Worm (Caenorhabditis elegans) whole organism, young adult: Measurements from ENCODE around the gene Y57G11C.22.

Experiments
- B0261.1 ChIP-seq: sonication (generic microtip); optimal IDR thresholded peaks from 2 replicates; lab custom pipeline; 2016; ENCODE audit warnings: mild to moderate bottlenecking, missing genetic modification characterization, moderate library complexity, missing compliant biosample characterization
- B0336.3 ChIP-seq: fragments of 200-800 bp; sonication (Bioruptor generic); IDR thresholded peaks from 2 replicates; pipeline ENCODE4 v1.3.6; 2022; ENCODE audit warnings: missing genetic modification characterization, missing compliant biosample characterization
- F22D6.2 ChIP-seq: sonication (generic microtip); optimal IDR thresholded peaks from 2 replicates; lab custom pipeline; 2016; ENCODE audit warnings: mild to moderate bottlenecking, missing genetic modification characterization, missing compliant biosample characterization
- F49E8.2 ChIP-seq: sonication (generic microtip); optimal IDR thresholded peaks from 3 replicates; lab custom pipeline; 2017; ENCODE audit warnings: missing genetic modification characterization, mild to moderate bottlenecking, missing compliant biosample characterization, antibody characterized with exemption, moderate library complexity; ENCODE audit not compliant: insufficient read depth
- T07F8.4 ChIP-seq: sonication (generic microtip); optimal IDR thresholded peaks from 2 replicates; lab custom pipeline; 2016; ENCODE audit warnings: mild to moderate bottlenecking, missing genetic modification characterization, moderate library complexity, missing compliant biosample characterization
- Y53G8AR.9 ChIP-seq: fragments of 200-800 bp; sonication (Bioruptor generic); conservative IDR thresholded peaks from 2 replicates; pipeline ENCODE4 v1.3.6; 2022; ENCODE audit warnings: missing genetic modification reagents, missing genetic modification characterization, missing compliant biosample characterization
- atf-7 ChIP-seq: sonication (generic microtip); optimal IDR thresholded peaks from 2 replicates; lab custom pipeline; 2017; ENCODE audit warnings: mild to moderate bottlenecking, missing genetic modification characterization, missing compliant biosample characterization
- attf-3 ChIP-seq: fragments of 200-800 bp; sonication (Bioruptor generic); conservative IDR thresholded peaks from 2 replicates; pipeline ENCODE4 v1.3.6; 2022; ENCODE audit warnings: missing genetic modification reagents, missing genetic modification characterization, missing compliant biosample characterization
- attf-5 ChIP-seq: fragments of 200-800 bp; sonication (Bioruptor generic); optimal IDR thresholded peaks from 2 replicates; lab custom pipeline; 2018; ENCODE audit warnings: mild to moderate bottlenecking, missing genetic modification characterization, missing compliant biosample characterization
- attf-6 ChIP-seq: fragments of 200-800 bp; sonication (Bioruptor generic); IDR thresholded peaks from 2 replicates; pipeline ENCODE4 v1.3.6; 2022; ENCODE audit warnings: missing genetic modification reagents, missing genetic modification characterization, missing compliant biosample characterization
- cebp-1 ChIP-seq, 2 experiments: fragments of 200-800 bp in 1 of 2; sonication (Bioruptor generic) in 1 of 2; sonication (generic microtip) in 1 of 2; IDR thresholded peaks in 1 of 2; optimal IDR thresholded peaks in 1 of 2; 2 replicates each; pipeline versions ENCODE4 v1.3.6 to Lab custom; 2017 to 2022; ENCODE audit warnings: missing compliant biosample characterization in 2 of 2, missing genetic modification characterization in 2 of 2, mild to moderate bottlenecking in 1 of 2, missing genetic modification reagents in 1 of 2, moderate library complexity in 1 of 2
- ceh-91 ChIP-seq: fragments of 200-800 bp; sonication (Bioruptor generic); IDR thresholded peaks from 2 replicates; pipeline ENCODE4 v1.3.6; 2022; ENCODE audit warnings: missing genetic modification reagents, missing genetic modification characterization, missing compliant biosample characterization
- die-1 ChIP-seq: sonication (generic microtip); optimal IDR thresholded peaks from 2 replicates; lab custom pipeline; 2016; ENCODE audit warnings: missing genotype, mild to moderate bottlenecking, missing genetic modification characterization, missing compliant biosample characterization
- hmg-1.2 ChIP-seq: fragments of 200-800 bp; sonication (Bioruptor generic); IDR thresholded peaks from 2 replicates; pipeline ENCODE4 v1.3.6; 2022; ENCODE audit warnings: missing genetic modification reagents, missing genetic modification characterization, missing compliant biosample characterization
- hrde-1 ChIP-seq: sonication (generic microtip); optimal IDR thresholded peaks from 2 replicates; lab custom pipeline; 2016; ENCODE audit warnings: missing genetic modification characterization, mild to moderate bottlenecking, missing compliant biosample characterization, moderate library complexity, missing genotype, missing genetic modification reagents, borderline replicate concordance
- let-607 ChIP-seq, 2 experiments: fragments of 200-800 bp in 1 of 2; sonication (Bioruptor generic) in 1 of 2; sonication (generic microtip) in 1 of 2; optimal IDR thresholded peaks; 2 replicates each; lab custom pipeline; 2016 to 2018; ENCODE audit warnings: mild to moderate bottlenecking in 2 of 2, missing compliant biosample characterization in 2 of 2, missing genetic modification characterization in 2 of 2, moderate library complexity in 2 of 2, missing genotype in 1 of 2
- lin-40 ChIP-seq: sonication (generic microtip); optimal IDR thresholded peaks from 2 replicates; lab custom pipeline; 2016; ENCODE audit warnings: missing genetic modification characterization, mild to moderate bottlenecking, missing compliant biosample characterization, missing genotype, missing genetic modification reagents
- mes-4 ChIP-seq: sonication (generic microtip); optimal IDR thresholded peaks from 2 replicates; lab custom pipeline; 2016; ENCODE audit warnings: missing genotype, missing genetic modification characterization, missing compliant biosample characterization
- mxl-1 ChIP-seq: sonication (generic microtip); optimal IDR thresholded peaks from 2 replicates; lab custom pipeline; 2016; ENCODE audit warnings: missing genetic modification characterization, missing compliant biosample characterization
- nfyb-1 ChIP-seq: fragments of 200-800 bp; sonication (Bioruptor generic); IDR thresholded peaks from 2 replicates; pipeline ENCODE4 v1.3.6; 2022; ENCODE audit warnings: missing genetic modification reagents, missing genetic modification characterization, missing compliant biosample characterization
- nhr-120 ChIP-seq: fragments of 200-800 bp; sonication (Bioruptor generic); IDR thresholded peaks from 2 replicates; pipeline ENCODE4 v1.3.6; 2022; ENCODE audit warnings: missing genetic modification characterization, missing compliant biosample characterization
- nhr-80 ChIP-seq: sonication (generic microtip); optimal IDR thresholded peaks from 2 replicates; lab custom pipeline; 2016; ENCODE audit warnings: missing genetic modification characterization, missing compliant biosample characterization
- nhr-90 ChIP-seq: sonication (generic microtip); optimal IDR thresholded peaks from 2 replicates; lab custom pipeline; 2016; ENCODE audit warnings: missing genotype, mild to moderate bottlenecking, missing genetic modification characterization, missing compliant biosample characterization
- pbrm-1 ChIP-seq: fragments of 200-800 bp; sonication (Bioruptor generic); IDR thresholded peaks from 2 replicates; pipeline ENCODE4 v1.3.6; 2022; ENCODE audit warnings: missing genetic modification reagents, missing genetic modification characterization, missing compliant biosample characterization
- repo-1 ChIP-seq: sonication (generic microtip); optimal IDR thresholded peaks from 2 replicates; lab custom pipeline; 2017; ENCODE audit warnings: mild to moderate bottlenecking, missing genetic modification characterization, missing compliant biosample characterization
- rpc-1 ChIP-seq, 2 experiments: fragments of 150-350 bp in 1 of 2; sonication (generic microtip) in 1 of 2; optimal IDR thresholded peaks; 2 replicates each; lab custom pipeline; 2014 to 2018; ENCODE audit warnings: missing biosample characterization in 1 of 2, missing genetic modification characterization in 1 of 2, missing genetic modification reagents in 1 of 2, missing genotype in 1 of 2
- snpc-1.1 ChIP-seq: sonication (generic microtip); optimal IDR thresholded peaks from 2 replicates; lab custom pipeline; 2017; ENCODE audit warnings: missing genetic modification characterization, mild to moderate bottlenecking, missing compliant biosample characterization, antibody characterized with exemption, moderate library complexity, missing genotype, missing genetic modification reagents; ENCODE audit not compliant: insufficient read depth
- snpc-1.3 ChIP-seq: sonication (generic microtip); optimal IDR thresholded peaks from 2 replicates; lab custom pipeline; 2017; ENCODE audit warnings: missing genetic modification characterization, mild to moderate bottlenecking, missing compliant biosample characterization, antibody characterized with exemption, moderate library complexity, missing genotype, missing genetic modification reagents; ENCODE audit not compliant: insufficient read depth
- snpc-3.4 ChIP-seq: sonication (generic microtip); optimal IDR thresholded peaks from 2 replicates; lab custom pipeline; 2017; ENCODE audit warnings: missing genetic modification characterization, mild to moderate bottlenecking, missing compliant biosample characterization, antibody characterized with exemption, moderate library complexity, missing genotype, missing genetic modification reagents
- snpc-4 ChIP-seq, 5 experiments: fragments of 150-350 bp in 1 of 5; sonication (generic microtip) in 4 of 5; optimal IDR thresholded peaks; 2 replicates each; lab custom pipeline; 2014 to 2018; ENCODE audit warnings: missing genetic modification characterization in 5 of 5, missing biosample characterization in 3 of 5, antibody characterized with exemption in 2 of 5, mild to moderate bottlenecking in 2 of 5, missing compliant biosample characterization in 2 of 5, missing genotype in 2 of 5, moderate library complexity in 2 of 5, missing genetic modification reagents in 1 of 5
- sptf-2 ChIP-seq: fragments of 200-800 bp; sonication (Bioruptor generic); optimal IDR thresholded peaks from 2 replicates; lab custom pipeline; 2018; ENCODE audit warnings: mild to moderate bottlenecking, missing genetic modification characterization, missing compliant biosample characterization
- tbp1 ChIP-seq: fragments of 200-800 bp; sonication (Bioruptor generic); optimal IDR thresholded peaks from 2 replicates; lab custom pipeline; 2018; ENCODE audit warnings: mild to moderate bottlenecking, missing genetic modification characterization, missing compliant biosample characterization
- tlf-1 ChIP-seq: fragments of 200-800 bp; sonication (Bioruptor generic); optimal IDR thresholded peaks from 2 replicates; lab custom pipeline; 2018; ENCODE audit warnings: mild to moderate bottlenecking, missing genetic modification characterization, missing compliant biosample characterization
- ztf-18 ChIP-seq: sonication (generic microtip); optimal IDR thresholded peaks from 2 replicates; lab custom pipeline; 2016; ENCODE audit warnings: missing genotype, mild to moderate bottlenecking, missing genetic modification characterization, missing compliant biosample characterization
- ztf-25 ChIP-seq: fragments of 200-800 bp; sonication (Bioruptor generic); IDR thresholded peaks from 2 replicates; pipeline ENCODE4 v1.3.6; 2022; ENCODE audit warnings: missing genetic modification reagents, missing genetic modification characterization, missing compliant biosample characterization

Gene Y57G11C.22

ce11 chrIV:14874926-14875570, 38.0 kb downstream of the Y57G11C.22 start:
- TF ChIP-seq hmg-1.2 (GFP tag; lab: Robert Waterston, UW) (peak; percentile 36; the same call in 1 of the 2 replicates), ztf-18 (tag; lab: Kevin White, UChicago) (peak; percentile 66), B0336.3 (GFP tag; lab: Robert Waterston, UW) (peak; percentile 31; the same call in 1 of the 2 replicates), ceh-91 (no peak), tbp1 (GFP tag; lab: Kevin White, UChicago) (peak; percentile 89), pbrm-1 (0 out of 2 replicates have a peak, but pooled peaks have one; percentile 23), Y53G8AR.9 (GFP tag; lab: Robert Waterston, UW) (no peak), tlf-1 (GFP tag; lab: Kevin White, UChicago) (no peak), F49E8.2 (tag; lab: Kevin White, UChicago) (peak; percentile 7), snpc-1.1 (tag; lab: Kevin White, UChicago) (peak; percentile 20), F22D6.2 (tag; lab: Kevin White, UChicago) (no peak), sptf-2 (no peak), die-1 (peak; percentile 47), atf-7 (tag; lab: Kevin White, UChicago) (peak; percentile 22), mes-4 (tag; lab: Kevin White, UChicago) (no peak), attf-6 (peak; percentile 98), snpc-4 (GFP tag; optimal IDR thresholded peaks at IDR 0.05; lab: Kevin White, UChicago) (peak; percentile 93), snpc-4 (tag; optimal IDR thresholded peaks at IDR 0.05; lab: Kevin White, UChicago) (peak; percentile 23 to 98 (median 96)), let-607 (tag; optimal IDR thresholded peaks at IDR 0.05; lab: Kevin White, UChicago) (peak in 1 of 2 experiments; percentile 4), nhr-120 (GFP tag; lab: Robert Waterston, UW) (no peak), mxl-1 (tag; lab: Kevin White, UChicago) (peak; percentile 1), B0261.1 (tag; lab: Kevin White, UChicago) (peak; percentile 76), T07F8.4 (tag; lab: Kevin White, UChicago) (no peak), nhr-90 (tag; lab: Kevin White, UChicago) (peak; percentile 9), attf-3 (no peak), hrde-1 (tag; lab: Kevin White, UChicago) (no peak), lin-40 (tag; lab: Kevin White, UChicago) (peak; percentile 31), nhr-80 (tag; lab: Kevin White, UChicago) (peak; percentile 88), nfyb-1 (0 out of 2 replicates have a peak, but pooled peaks have one; percentile 44), repo-1 (no peak), snpc-1.3 (tag; lab: Kevin White, UChicago) (peak; percentile 88), attf-5 (peak; percentile 23), rpc-1 (optimal IDR thresholded peaks at IDR 0.05; lab: Kevin White, UChicago) (peak; percentile 58), rpc-1 (tag; optimal IDR thresholded peaks at IDR 0.05; lab: Kevin White, UChicago) (peak; percentile 81), ztf-25 (0 out of 2 replicates have a peak, but pooled peaks have one; percentile 34), snpc-3.4 (tag; lab: Kevin White, UChicago) (peak; percentile 15), cebp-1 (GFP tag; IDR thresholded peaks at IDR 0.05; lab: Robert Waterston, UW) (no peak), cebp-1 (tag; optimal IDR thresholded peaks at IDR 0.05; lab: Kevin White, UChicago) (peak; percentile 54)
